Fruit fly (Drosophila melanogaster) whole organism: ENCODE results near the gene TwdlZ.

ENCODE experiments used
- Dll ChIP-seq: fragments of >200 bp; optimal IDR thresholded peaks from 2 replicates; lab custom pipeline; 2017
- EcR ChIP-seq, 2 experiments: fragments of >200 bp; optimal IDR thresholded peaks; 2 replicates each; lab custom pipeline; 2017; ENCODE audit warnings: missing biosample characterization in 2 of 2, missing genetic modification characterization in 2 of 2, missing genetic modification reagents in 2 of 2
- psq ChIP-seq: fragments of >200 bp; optimal IDR thresholded peaks from 2 replicates; lab custom pipeline; 2017
- usp ChIP-seq: fragments of >200 bp; optimal IDR thresholded peaks from 2 replicates; lab custom pipeline; 2017; ENCODE audit warnings: missing biosample characterization, missing genetic modification characterization, mixed read lengths

dm6 chrX:16723203-16724173 lies 14.5 kb upstream of the TwdlZ start:
- TF ChIP-seq Dll (peak; percentile 84), usp (GFP tag; lab: Kevin White, UChicago) (no peak), EcR (GFP tag; optimal IDR thresholded peaks at IDR 0.05; lab: Kevin White, UChicago) (no peak), psq (lab: Kevin White, UChicago) (no peak)
